Fruit fly (Drosophila melanogaster): Measurements from ENCODE around the gene CG14664.

Gene CG14664

DNA sequence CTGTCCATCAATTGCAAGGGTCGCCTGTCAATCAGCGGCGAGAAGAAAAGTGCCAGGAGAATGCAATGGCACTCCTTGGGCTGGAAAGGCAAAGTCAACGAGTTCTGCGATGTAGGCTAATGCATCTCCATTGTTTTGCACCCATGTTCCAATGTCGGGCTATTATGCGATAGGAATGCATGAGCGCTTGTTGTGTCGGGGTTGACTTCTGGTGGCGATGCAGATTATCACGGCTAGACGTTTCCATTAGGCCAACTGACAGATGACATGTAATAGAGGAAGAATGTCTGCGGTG is 11.2 kb upstream of the CG14664 start:
- TF ChIP-seq OdsH (GFP tag; optimal IDR thresholded peaks at IDR 0.05) (no peak), psq (GFP tag; optimal IDR thresholded peaks at IDR 0.05) (no peak), h (GFP tag; optimal IDR thresholded peaks at IDR 0.05) (no peak), Jra (GFP tag; optimal IDR thresholded peaks at IDR 0.05) (no peak), Sp1 (GFP tag; optimal IDR thresholded peaks at IDR 0.05) (no peak), ey (GFP tag; optimal IDR thresholded peaks at IDR 0.05) (no peak), HLH106 (tag; optimal IDR thresholded peaks at IDR 0.05) (no peak)

DNA sequence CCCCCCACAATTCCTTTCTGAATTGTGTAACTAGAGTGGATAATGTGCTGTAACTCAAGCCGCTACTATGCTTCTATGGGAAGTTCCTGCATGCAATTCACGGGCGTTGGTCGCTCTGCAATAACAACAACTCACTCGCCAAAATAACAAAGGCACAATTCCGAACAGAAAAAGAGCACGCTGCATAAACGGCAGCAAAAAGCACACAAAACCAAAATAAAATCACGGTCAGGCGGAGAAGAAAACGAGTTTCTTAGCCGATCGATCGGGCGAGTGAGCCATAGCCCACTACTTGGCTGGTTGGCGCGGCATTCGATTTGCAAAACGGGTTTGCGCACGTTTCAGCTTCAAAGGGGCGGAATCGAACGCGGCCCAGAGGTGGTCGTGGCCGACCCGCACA is 10.6 kb upstream of the CG14664 start:
- TF ChIP-seq Dif (GFP tag; optimal IDR thresholded peaks at IDR 0.05; ENCODE audit: partially characterized antibody): peak; percentile 21
- no peak for TF ChIP-seq Rel (GFP tag; optimal IDR thresholded peaks at IDR 0.05)
- TF ChIP-seq Rel (tag; optimal IDR thresholded peaks at IDR 0.05): peak; percentile 32
- TF ChIP-seq jim (GFP tag; optimal IDR thresholded peaks at IDR 0.05): no peak

DNA sequence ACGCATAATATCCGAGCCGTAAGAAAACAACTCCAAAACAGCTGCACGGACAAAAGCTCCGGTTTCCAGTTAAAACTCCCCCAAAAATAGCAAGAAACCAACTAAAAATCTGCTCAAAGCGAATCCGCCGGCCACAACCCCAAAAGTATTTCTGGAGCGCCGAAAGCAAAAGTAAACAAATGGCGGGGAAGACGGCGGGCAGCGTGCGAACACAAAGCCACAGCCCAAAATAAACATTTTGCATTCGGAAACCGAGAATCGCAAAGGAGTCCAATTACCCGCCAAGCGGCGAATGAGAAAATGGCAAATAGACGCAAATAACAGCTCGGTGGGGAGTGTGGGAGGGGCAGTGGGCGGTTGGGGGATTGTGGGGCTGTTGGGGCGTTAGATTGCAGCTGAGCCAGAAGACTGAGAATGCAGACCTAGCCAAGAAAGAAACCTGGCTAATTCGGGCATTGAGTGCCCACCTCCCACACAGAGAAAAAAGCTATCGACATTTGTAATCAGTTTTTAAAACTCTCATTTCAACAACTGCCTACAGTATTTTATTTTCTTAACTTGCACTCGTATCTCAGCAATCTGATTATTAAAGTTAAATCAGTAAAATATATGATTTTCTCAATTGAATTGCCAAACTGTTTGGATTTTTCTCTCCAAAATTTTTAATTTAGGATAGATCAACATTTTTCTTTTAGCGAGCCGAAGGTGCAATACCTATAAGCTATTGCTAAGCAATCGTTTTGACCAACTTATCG is 9.6 kb upstream of the CG14664 start:
- TF ChIP-seq psq (GFP tag; optimal IDR thresholded peaks at IDR 0.05) (peak; percentile 32), ey (GFP tag; optimal IDR thresholded peaks at IDR 0.05) (no peak), tai (GFP tag; optimal IDR thresholded peaks at IDR 0.05) (no peak), fru (GFP tag; optimal IDR thresholded peaks at IDR 0.05) (no peak), GATAd (GFP tag; optimal IDR thresholded peaks at IDR 0.05) (no peak)

DNA sequence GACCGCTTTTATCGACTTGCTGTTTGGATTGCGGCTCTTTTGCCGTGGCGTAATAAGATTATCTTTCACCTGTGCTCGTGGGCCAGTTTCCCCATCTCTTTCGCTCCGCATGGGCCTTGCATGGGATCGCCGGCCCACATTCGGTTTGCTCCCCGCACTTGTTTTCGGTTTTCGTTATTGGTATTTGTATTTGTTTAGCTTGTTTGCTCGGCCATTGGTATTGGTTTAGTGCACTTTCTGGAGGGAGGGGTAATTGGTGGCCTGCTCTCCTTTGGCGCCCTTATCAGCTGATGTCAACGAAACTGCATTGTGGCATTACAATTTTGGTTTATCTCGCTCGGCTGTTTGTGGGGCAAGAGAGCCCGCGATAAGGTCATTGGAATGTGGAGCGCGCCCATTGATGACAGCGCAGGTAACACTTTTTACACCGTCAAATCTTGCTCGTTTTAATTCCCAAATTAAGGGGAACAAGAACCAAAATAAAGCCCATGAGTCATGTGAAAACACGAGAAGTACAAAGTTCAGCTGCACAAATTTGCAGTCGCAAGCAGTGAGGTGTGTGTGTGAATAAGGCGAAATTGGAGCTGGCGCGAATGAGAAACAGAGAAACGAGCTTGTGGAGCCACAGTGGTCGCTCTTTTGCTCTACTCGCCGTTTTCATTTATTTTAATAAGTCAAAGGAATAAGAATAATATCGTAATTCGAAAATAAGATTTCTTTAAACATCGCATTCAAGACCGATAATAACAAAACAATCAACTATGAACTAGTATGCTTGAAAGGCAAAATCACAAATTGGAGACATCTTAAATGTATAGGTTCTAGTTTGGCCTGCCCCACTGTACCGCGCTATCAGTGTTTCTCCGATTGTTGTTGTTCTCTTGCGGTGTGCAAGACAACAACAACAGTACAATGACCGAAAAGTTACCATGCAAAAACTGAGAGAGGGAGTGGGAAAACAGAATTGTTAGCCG is 8.3 kb upstream of the CG14664 start:
- TF ChIP-seq h (GFP tag; optimal IDR thresholded peaks at IDR 0.05) (peak; percentile 91), fru (GFP tag; optimal IDR thresholded peaks at IDR 0.05) (peak; percentile 92), lola (GFP tag; optimal IDR thresholded peaks at IDR 0.05) (no peak), CG32264 (GFP tag; optimal IDR thresholded peaks at IDR 0.05) (peak; percentile 83), brk (GFP tag; optimal IDR thresholded peaks at IDR 0.05) (no peak), jim (GFP tag; optimal IDR thresholded peaks at IDR 0.05) (peak; percentile 98), Vsx2 (GFP tag; optimal IDR thresholded peaks at IDR 0.05; ENCODE audit: partially characterized antibody) (no peak), psq (GFP tag; optimal IDR thresholded peaks at IDR 0.05) (peak; percentile 89), CrebA (GFP tag; optimal IDR thresholded peaks at IDR 0.05; ENCODE audit: borderline replicate concordance) (no peak), Hr78 (GFP tag; optimal IDR thresholded peaks at IDR 0.05) (no peak), Abd-B (GFP tag; optimal IDR thresholded peaks at IDR 0.05) (no peak), GATAd (GFP tag; optimal IDR thresholded peaks at IDR 0.05) (no peak), usp (GFP tag; optimal IDR thresholded peaks at IDR 0.05) (no peak), Myc (optimal IDR thresholded peaks at IDR 0.05) (no peak), Sp1 (GFP tag; optimal IDR thresholded peaks at IDR 0.05) (peak; percentile 89), Dif (GFP tag; optimal IDR thresholded peaks at IDR 0.05; ENCODE audit: partially characterized antibody) (no peak), rgr (GFP tag; optimal IDR thresholded peaks at IDR 0.05) (peak; percentile 92), br (GFP tag; optimal IDR thresholded peaks at IDR 0.05) (peak; percentile 94), sv (GFP tag; optimal IDR thresholded peaks at IDR 0.05) (peak; percentile 88), Rel (GFP tag; optimal IDR thresholded peaks at IDR 0.05) (peak; percentile 26), Rel (tag; optimal IDR thresholded peaks at IDR 0.05) (peak; percentile 59), CG9705 (GFP tag; optimal IDR thresholded peaks at IDR 0.05) (peak; percentile 76), HLH106 (tag; optimal IDR thresholded peaks at IDR 0.05) (peak; percentile 92), OdsH (GFP tag; optimal IDR thresholded peaks at IDR 0.05) (peak; percentile 89), dmrt93B (GFP tag; optimal IDR thresholded peaks at IDR 0.05) (peak; percentile 78), Jra (GFP tag; optimal IDR thresholded peaks at IDR 0.05) (peak; percentile 93), Mio (GFP tag; optimal IDR thresholded peaks at IDR 0.05) (peak; percentile 72), sage (GFP tag; optimal IDR thresholded peaks at IDR 0.05) (peak; percentile 81), N (GFP tag; optimal IDR thresholded peaks at IDR 0.05) (no peak), Hnf4 (GFP tag; optimal IDR thresholded peaks at IDR 0.05) (peak; percentile 91), tai (GFP tag; optimal IDR thresholded peaks at IDR 0.05) (no peak), Hr83 (GFP tag; optimal IDR thresholded peaks at IDR 0.05; ENCODE audit: poor library complexity, severe bottlenecking) (peak; percentile 100), pan (optimal IDR thresholded peaks at IDR 0.05) (no peak), woc (GFP tag; optimal IDR thresholded peaks at IDR 0.05) (peak; percentile 91), ey (GFP tag; optimal IDR thresholded peaks at IDR 0.05) (peak; percentile 93), dl (GFP tag; optimal IDR thresholded peaks at IDR 0.05; ENCODE audit: insufficient read depth in 1 of 2, partially characterized antibody in 2 of 2) (no peak), foxo (GFP tag; optimal IDR thresholded peaks at IDR 0.05) (peak; percentile 22 to 93), dsf (GFP tag; optimal IDR thresholded peaks at IDR 0.05; ENCODE audit: borderline replicate concordance) (peak; percentile 90), Dfd (GFP tag; optimal IDR thresholded peaks at IDR 0.05) (no peak)

Measured in whole organism, wandering third instar larva.